Worm (Caenorhabditis elegans) whole organism, L4/young adult: ENCODE measurements around the gene fip-4.

Experiments
- W03F9.2 ChIP-seq: fragments of 150-350 bp; optimal IDR thresholded peaks from 2 replicates; lab custom pipeline; 2014; ENCODE audit warnings: missing biosample characterization, missing genetic modification characterization
- dao-5 ChIP-seq: sonication (generic microtip); optimal IDR thresholded peaks from 2 replicates; lab custom pipeline; 2016; ENCODE audit warnings: missing genotype, missing genetic modification characterization, moderate library complexity, missing compliant biosample characterization
- him-1 ChIP-seq: sonication (generic microtip); optimal IDR thresholded peaks from 2 replicates; lab custom pipeline; 2016; ENCODE audit warnings: missing genotype, missing genetic modification reagents, missing genetic modification characterization, missing compliant biosample characterization

DNA sequence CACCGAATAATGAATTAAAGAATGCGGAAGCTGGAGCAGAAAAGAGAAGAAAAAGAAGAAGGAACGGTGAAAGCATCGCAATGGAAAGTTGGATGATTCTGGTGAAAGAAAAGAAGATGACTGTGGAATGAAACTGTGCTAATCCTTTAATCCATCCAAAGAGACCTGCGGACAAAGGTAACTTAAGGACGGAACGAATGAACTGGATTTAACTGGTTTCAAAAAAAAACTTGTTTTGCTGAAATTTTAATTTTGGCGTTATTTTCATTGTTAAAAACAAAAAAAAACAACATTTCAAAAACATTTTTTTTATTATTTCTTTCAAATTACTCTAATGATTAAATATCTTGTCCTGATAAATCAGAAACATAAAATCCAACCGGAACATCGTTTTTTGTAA lies 25.8 kb upstream of the fip-4 start, which contains the start of gene grl-12:
- TF ChIP-seq W03F9.2 (tag; lab: Kevin White, UChicago): no peak
- no peak for TF ChIP-seq dao-5 (tag; lab: Kevin White, UChicago)
- TF ChIP-seq him-1 (tag; lab: Kevin White, UChicago): no peak
